Fruit fly (Drosophila melanogaster) S2 (cell line): ENCODE data around the gene Pfdn2.

ENCODE experiments used
- CG8478 ChIP-seq: fragments of >200 bp; optimal IDR thresholded peaks from 2 replicates; lab custom pipeline; 2018
- CTCF ChIP-seq, 2 experiments: fragments of >200 bp; optimal IDR thresholded peaks; 2 replicates each; lab custom pipeline; 2018

DNA sequence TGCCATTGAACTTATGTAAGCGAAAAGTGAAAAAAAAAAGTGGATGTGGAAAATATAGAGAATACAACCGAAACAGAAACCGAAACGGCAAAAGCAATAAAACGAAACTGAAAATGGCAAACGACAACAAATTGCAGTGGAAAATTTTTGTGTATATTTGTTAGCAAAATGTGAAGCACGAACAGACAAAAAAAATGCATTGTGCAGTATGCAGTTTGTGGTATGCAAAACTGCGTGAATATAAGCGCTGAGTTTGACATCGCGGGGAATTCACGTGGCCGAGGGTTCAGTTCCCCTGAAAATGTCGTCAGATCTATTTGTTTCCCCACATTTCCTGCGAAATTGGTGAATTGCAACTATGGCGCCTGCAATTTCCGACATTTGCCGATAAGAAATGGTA is 30.5 kb downstream of the Pfdn2 start:
- no peak for TF ChIP-seq CG8478 (lab: Kevin White, UChicago)
- no peak for TF ChIP-seq CTCF (optimal IDR thresholded peaks at IDR 0.05; lab: Kevin White, UChicago)
